Fruit fly (Drosophila melanogaster) whole organism, prepupa: ENCODE data around the gene Sk1.

ENCODE experiments used
- Blimp-1 ChIP-seq: fragments of 200-800 bp; sonication (Bioruptor generic); optimal IDR thresholded peaks from 3 replicates; lab custom pipeline; 2017; ENCODE audit warnings: missing biosample characterization, missing genetic modification characterization, mild to moderate bottlenecking, moderate library complexity, missing genetic modification reagents
- CG10631 ChIP-seq: fragments of 200-800 bp; sonication (Bioruptor generic); optimal IDR thresholded peaks from 2 replicates; lab custom pipeline; 2016; ENCODE audit warnings: missing biosample characterization, missing genetic modification characterization
- CG11294 ChIP-seq: fragments of 200-800 bp; sonication (Bioruptor generic); IDR thresholded peaks from 2 replicates; pipeline ENCODE4 v1.3.6; 2022; ENCODE audit warnings: missing biosample characterization, missing genetic modification characterization
- CG11762 ChIP-seq: fragments of 200-800 bp; sonication (Bioruptor generic); optimal IDR thresholded peaks from 3 replicates; lab custom pipeline; 2016; ENCODE audit warnings: missing biosample characterization, missing genetic modification characterization; ENCODE audit not compliant: insufficient read depth
- CG15336 ChIP-seq: fragments of 200-800 bp; sonication (Bioruptor generic); IDR thresholded peaks from 2 replicates; pipeline ENCODE4 v1.3.6; 2022; ENCODE audit warnings: missing biosample characterization, missing genetic modification characterization
- CG16779 ChIP-seq: fragments of 200-800 bp; sonication (Bioruptor generic); optimal IDR thresholded peaks from 3 replicates; lab custom pipeline; 2017; ENCODE audit warnings: missing biosample characterization, mild to moderate bottlenecking, missing genetic modification characterization
- CG3032 ChIP-seq: fragments of 200-800 bp; optimal IDR thresholded peaks from 2 replicates; lab custom pipeline; 2019; ENCODE audit warnings: missing biosample characterization, mild to moderate bottlenecking, missing genetic modification characterization, moderate library complexity
- CG31627 ChIP-seq: fragments of 200-800 bp; sonication (Bioruptor generic); optimal IDR thresholded peaks from 3 replicates; lab custom pipeline; 2016; ENCODE audit warnings: missing biosample characterization, missing genetic modification characterization
- CG34406 ChIP-seq: fragments of 200-800 bp; sonication (Bioruptor generic); optimal IDR thresholded peaks from 3 replicates; lab custom pipeline; 2016; ENCODE audit warnings: missing biosample characterization, missing genetic modification characterization
- CG3919 ChIP-seq: fragments of 200-800 bp; sonication (Bioruptor generic); optimal IDR thresholded peaks from 3 replicates; lab custom pipeline; 2016; ENCODE audit warnings: missing biosample characterization, missing genetic modification characterization
- CG4318 ChIP-seq: fragments of 200-800 bp; sonication (Bioruptor generic); optimal IDR thresholded peaks from 3 replicates; lab custom pipeline; 2017; ENCODE audit warnings: missing biosample characterization, mild to moderate bottlenecking, missing genetic modification characterization
- CG6163 ChIP-seq: fragments of 200-800 bp; sonication (Bioruptor generic); IDR thresholded peaks from 3 replicates; pipeline ENCODE4 v1.3.6; 2022; ENCODE audit warnings: missing biosample characterization, missing genetic modification characterization
- CG6276 ChIP-seq: fragments of 200-800 bp; sonication (Bioruptor generic); optimal IDR thresholded peaks from 2 replicates; lab custom pipeline; 2017; ENCODE audit warnings: missing biosample characterization, mild to moderate bottlenecking, missing genetic modification characterization
- CG6854 ChIP-seq: fragments of 200-800 bp; sonication (Bioruptor generic); optimal IDR thresholded peaks from 2 replicates; lab custom pipeline; 2017; ENCODE audit warnings: missing biosample characterization, mild to moderate bottlenecking, missing genetic modification characterization
- CG7368 ChIP-seq: fragments of 200-800 bp; sonication (Bioruptor generic); optimal IDR thresholded peaks from 3 replicates; lab custom pipeline; 2016; ENCODE audit warnings: missing biosample characterization, missing genetic modification characterization
- CG8119 ChIP-seq: fragments of 200-800 bp; sonication (Bioruptor generic); IDR thresholded peaks from 3 replicates; pipeline ENCODE4 v1.3.6; 2022; ENCODE audit warnings: missing biosample characterization, missing genetic modification characterization
- CG8319 ChIP-seq: fragments of 200-800 bp; sonication (Bioruptor generic); optimal IDR thresholded peaks from 3 replicates; lab custom pipeline; 2016; ENCODE audit warnings: missing biosample characterization, missing genetic modification characterization
- CG8632 ChIP-seq: fragments of 200-800 bp; sonication (Bioruptor generic); optimal IDR thresholded peaks from 3 replicates; lab custom pipeline; 2016; ENCODE audit warnings: missing biosample characterization, missing genetic modification characterization
- CG9139 ChIP-seq: fragments of 200-800 bp; sonication (Bioruptor generic); optimal IDR thresholded peaks from 3 replicates; lab custom pipeline; 2017; ENCODE audit warnings: missing biosample characterization, mild to moderate bottlenecking, missing genetic modification characterization
- Eip75B ChIP-seq: fragments of 200-800 bp; sonication (Bioruptor generic); optimal IDR thresholded peaks from 3 replicates; lab custom pipeline; 2016; ENCODE audit warnings: missing biosample characterization, missing genetic modification characterization
- Eip78C ChIP-seq: fragments of 200-800 bp; sonication (Bioruptor generic); peaks from one replicate; lab custom pipeline; 2016; ENCODE audit warnings: missing biosample characterization, missing genetic modification characterization
- Ets21C ChIP-seq: fragments of 200-800 bp; sonication (Bioruptor generic); optimal IDR thresholded peaks from 3 replicates; lab custom pipeline; 2016; ENCODE audit warnings: missing biosample characterization, missing genetic modification characterization
- Ets96B ChIP-seq: fragments of 200-800 bp; optimal IDR thresholded peaks from 2 replicates; lab custom pipeline; 2019; ENCODE audit warnings: missing biosample characterization, mild to moderate bottlenecking, missing genetic modification characterization, moderate library complexity
- Gug ChIP-seq: fragments of 200-800 bp; sonication (Bioruptor generic); IDR thresholded peaks from 2 replicates; pipeline ENCODE4 v1.3.6; 2022; ENCODE audit warnings: missing biosample characterization, missing genetic modification characterization
- Hr38 ChIP-seq: sonication (Bioruptor generic); optimal IDR thresholded peaks from 2 replicates; lab custom pipeline; 2016; ENCODE audit warnings: missing biosample characterization, missing genetic modification characterization
- Hr39 ChIP-seq: fragments of 200-800 bp; sonication (Bioruptor generic); optimal IDR thresholded peaks from 2 replicates; lab custom pipeline; 2016; ENCODE audit warnings: missing biosample characterization, missing genetic modification characterization
- Hr4 ChIP-seq: fragments of 200-800 bp; sonication (Bioruptor generic); optimal IDR thresholded peaks from 3 replicates; lab custom pipeline; 2016; ENCODE audit warnings: missing biosample characterization, missing genetic modification characterization
- Lpt ChIP-seq: fragments of 200-800 bp; sonication (Bioruptor generic); optimal IDR thresholded peaks from 3 replicates; lab custom pipeline; 2016; ENCODE audit warnings: missing biosample characterization, missing genetic modification characterization
- OdsH ChIP-seq: fragments of 200-800 bp; sonication (Bioruptor generic); optimal IDR thresholded peaks from 3 replicates; lab custom pipeline; 2016; ENCODE audit warnings: missing biosample characterization, missing genetic modification characterization
- Smox ChIP-seq: fragments of 200-800 bp; sonication (Bioruptor generic); optimal IDR thresholded peaks from 3 replicates; lab custom pipeline; 2016; ENCODE audit warnings: missing biosample characterization, missing genetic modification characterization
- Sox102F ChIP-seq: fragments of 200-800 bp; sonication (Bioruptor generic); optimal IDR thresholded peaks from 2 replicates; lab custom pipeline; 2016; ENCODE audit warnings: missing biosample characterization, mild to moderate bottlenecking, missing genetic modification characterization
- acj6 ChIP-seq: fragments of 200-800 bp; sonication (Bioruptor generic); optimal IDR thresholded peaks from 3 replicates; lab custom pipeline; 2016; ENCODE audit warnings: missing biosample characterization, missing genetic modification characterization
- cyc ChIP-seq: fragments of 200-800 bp; sonication (Bioruptor generic); optimal IDR thresholded peaks from 3 replicates; lab custom pipeline; 2016; ENCODE audit warnings: missing biosample characterization, missing genetic modification characterization
- dac ChIP-seq: fragments of 200-800 bp; sonication (Bioruptor generic); optimal IDR thresholded peaks from 2 replicates; lab custom pipeline; 2017; ENCODE audit warnings: missing biosample characterization, mild to moderate bottlenecking, missing genetic modification characterization
- eg ChIP-seq: fragments of 200-800 bp; sonication (Bioruptor generic); IDR thresholded peaks from 3 replicates; pipeline ENCODE4 v1.3.6; 2022; ENCODE audit warnings: missing biosample characterization, missing genetic modification characterization
- fd59A ChIP-seq: fragments of 200-800 bp; sonication (Bioruptor generic); optimal IDR thresholded peaks from 2 replicates; lab custom pipeline; 2017; ENCODE audit warnings: missing biosample characterization, mild to moderate bottlenecking, missing genetic modification characterization, missing genetic modification reagents
- fd85E ChIP-seq: fragments of 200-800 bp; sonication (Bioruptor generic); optimal IDR thresholded peaks from 3 replicates; lab custom pipeline; 2016; ENCODE audit warnings: missing biosample characterization, missing genetic modification characterization
- fkh ChIP-seq: fragments of 200-800 bp; sonication (Bioruptor generic); optimal IDR thresholded peaks from 3 replicates; lab custom pipeline; 2017; ENCODE audit warnings: missing biosample characterization, mild to moderate bottlenecking, missing genetic modification characterization, moderate library complexity
- lz ChIP-seq: fragments of 200-800 bp; sonication (Bioruptor generic); optimal IDR thresholded peaks from 3 replicates; lab custom pipeline; 2016; ENCODE audit warnings: missing biosample characterization, missing genetic modification characterization
- net ChIP-seq: fragments of 200-800 bp; sonication (Bioruptor generic); optimal IDR thresholded peaks from 3 replicates; lab custom pipeline; 2016; ENCODE audit warnings: missing biosample characterization, missing genetic modification characterization
- pdm3 ChIP-seq: fragments of 200-800 bp; sonication (Bioruptor generic); optimal IDR thresholded peaks from 3 replicates; lab custom pipeline; 2016; ENCODE audit warnings: missing biosample characterization, missing genetic modification characterization
- salr ChIP-seq, 2 experiments: fragments of 200-800 bp; sonication (Bioruptor generic); optimal IDR thresholded peaks; 3 replicates each; lab custom pipeline; 2016 to 2018; ENCODE audit warnings: missing biosample characterization in 2 of 2, missing genetic modification characterization in 2 of 2, mild to moderate bottlenecking in 1 of 2
- spab ChIP-seq: fragments of 200-800 bp; sonication (Bioruptor generic); optimal IDR thresholded peaks from 2 replicates; lab custom pipeline; 2017; ENCODE audit warnings: missing biosample characterization, mild to moderate bottlenecking, missing genetic modification characterization, missing genetic modification reagents
- svp ChIP-seq: fragments of 200-800 bp; sonication (Bioruptor generic); peaks from one replicate; lab custom pipeline; 2016; ENCODE audit warnings: missing biosample characterization, missing genetic modification characterization
- topi ChIP-seq: fragments of 200-800 bp; sonication (Bioruptor generic); optimal IDR thresholded peaks from 3 replicates; lab custom pipeline; 2016; ENCODE audit warnings: missing biosample characterization, missing genetic modification characterization
- vri ChIP-seq: fragments of 200-800 bp; sonication (Bioruptor generic); optimal IDR thresholded peaks from 3 replicates; lab custom pipeline; 2016; ENCODE audit warnings: missing biosample characterization, mild to moderate bottlenecking, missing genetic modification characterization

Sk1 gene

DNA sequence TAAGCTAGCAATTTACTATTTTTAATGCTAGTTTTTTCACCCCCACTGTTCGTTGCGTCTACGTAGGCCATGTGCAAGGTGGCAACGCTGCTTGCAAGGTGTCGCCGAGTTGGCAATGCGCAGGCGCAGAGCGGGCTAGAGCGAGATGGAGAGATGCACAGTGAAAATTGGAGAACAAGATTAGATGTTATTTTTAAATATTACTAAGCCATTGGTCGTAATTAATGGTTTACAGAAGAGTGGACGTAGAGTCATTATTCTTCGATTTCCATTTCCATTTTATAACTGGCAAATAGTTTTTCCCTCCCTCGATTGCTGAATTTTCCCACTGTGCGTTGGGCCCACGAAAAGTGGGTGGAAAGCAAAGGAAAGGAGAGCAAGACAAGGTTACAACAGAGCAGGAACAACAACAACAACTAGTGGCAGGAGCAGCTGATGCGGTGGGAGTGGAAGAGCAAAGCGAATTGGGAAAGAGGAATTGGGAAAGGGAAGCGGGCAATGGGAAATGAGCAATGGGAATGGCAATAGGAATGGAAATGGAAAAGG, 10.6 kb downstream of the Sk1 start (continued):
- TF ChIP-seq vri (GFP tag; lab: Kevin White, UChicago) (peak; percentile 57), CG10631 (GFP tag; lab: Kevin White, UChicago) (peak; percentile 84), CG8119 (GFP tag; lab: Robert Waterston, UW) (peak; percentile 92), eg (GFP tag; lab: Robert Waterston, UW) (peak; percentile 96), CG11294 (GFP tag; lab: Robert Waterston, UW) (peak; percentile 80), CG3032 (tag; lab: Kevin White, UChicago) (peak; percentile 78), cyc (peak; percentile 70), lz (GFP tag; lab: Kevin White, UChicago) (peak; percentile 75), salr (GFP tag; optimal IDR thresholded peaks at IDR 0.05; lab: Kevin White, UChicago) (peak; percentile 58 to 66)

DNA sequence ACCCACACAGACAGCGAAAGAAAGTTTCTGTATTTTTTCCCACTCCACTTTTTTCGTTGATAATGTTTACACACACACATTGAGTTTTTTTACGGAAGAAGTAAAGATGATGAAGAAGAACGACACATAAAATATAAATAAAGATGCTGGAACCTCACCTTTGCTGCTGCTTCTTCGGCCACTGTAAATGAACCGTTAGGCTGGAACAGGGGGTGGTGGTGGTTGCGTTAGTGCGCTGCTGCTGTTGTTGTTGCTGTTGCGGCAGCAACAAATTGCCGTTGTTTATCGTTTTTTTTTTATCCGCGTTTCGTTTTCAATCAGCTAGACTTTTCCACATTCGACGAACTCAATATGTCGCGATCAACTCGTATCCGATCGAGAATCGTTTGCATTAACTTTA, 11.3 kb downstream of the Sk1 start:
- no peak for TF ChIP-seq CG8319 (GFP tag; lab: Kevin White, UChicago)
- no peak for TF ChIP-seq acj6 (GFP tag; lab: Kevin White, UChicago)
- TF ChIP-seq pdm3: no peak
- no peak for TF ChIP-seq Gug
- no peak for TF ChIP-seq CG16779 (tag; lab: Kevin White, UChicago)
- no peak for TF ChIP-seq fd59A
- TF ChIP-seq vri (GFP tag; lab: Kevin White, UChicago): no peak
- TF ChIP-seq Hr38: no peak
- no peak for TF ChIP-seq dac (GFP tag; lab: Kevin White, UChicago)
- TF ChIP-seq svp (GFP tag; lab: Kevin White, UChicago): no peak
- TF ChIP-seq CG8119 (GFP tag; lab: Robert Waterston, UW): no peak
- no peak for TF ChIP-seq Hr4
- TF ChIP-seq spab (GFP tag; lab: Kevin White, UChicago): no peak
- no peak for TF ChIP-seq CG6276 (GFP tag; lab: Kevin White, UChicago)
- TF ChIP-seq CG31627 (GFP tag; lab: Kevin White, UChicago): no peak

DNA sequence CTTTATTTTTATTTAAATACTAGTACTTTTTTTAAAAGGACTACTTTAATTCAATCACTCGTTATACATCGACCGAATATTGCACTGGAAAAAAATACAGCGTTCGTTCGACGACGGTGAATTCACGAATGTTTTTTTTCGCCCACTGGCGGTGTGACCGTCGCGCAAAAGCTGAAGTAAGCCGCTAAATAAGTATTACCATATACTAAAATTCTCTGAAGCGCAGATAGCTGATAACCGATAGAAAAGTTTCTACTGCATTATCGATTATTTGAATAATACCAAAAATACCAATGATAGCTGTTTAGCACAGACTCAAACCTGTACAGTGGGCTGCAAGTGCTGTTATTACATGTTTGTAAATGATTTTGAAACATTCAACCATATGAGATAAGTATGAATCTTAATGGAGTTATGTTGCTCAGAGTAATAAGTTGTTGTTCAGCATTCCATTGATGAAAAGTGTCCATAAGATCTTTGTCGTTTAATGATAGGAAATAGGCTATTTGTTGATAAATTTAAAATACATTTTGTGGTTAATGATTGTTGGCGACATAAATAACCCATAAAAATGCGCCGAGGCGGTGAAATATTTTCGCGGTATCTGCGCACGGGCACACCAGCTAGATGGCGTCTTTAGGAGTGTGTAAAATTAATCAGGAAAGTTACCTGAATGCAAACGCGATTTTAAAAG, 12.0 kb downstream of the Sk1 start, which contains the start of the genes Evi5 and HP5:
TSS of gene Evi5 (minus strand) at position 198 of the 694 bp plus-strand sequence.
TSS of gene HP5 (plus strand) at position 598 of the 694 bp plus-strand sequence.
- TF ChIP-seq CG3919 (GFP tag; lab: Kevin White, UChicago) (peak; percentile 17), Eip75B (GFP tag; lab: Kevin White, UChicago) (no peak), salr (GFP tag; optimal IDR thresholded peaks at IDR 0.05; lab: Kevin White, UChicago) (peak in 1 of 2 experiments; percentile 11), CG6854 (GFP tag; lab: Kevin White, UChicago) (peak; percentile 25), CG9139 (GFP tag; lab: Kevin White, UChicago) (no peak), CG10631 (GFP tag; lab: Kevin White, UChicago) (peak; percentile 32), Sox102F (GFP tag; lab: Kevin White, UChicago) (peak; percentile 7), svp (GFP tag; lab: Kevin White, UChicago) (peak; percentile 84), acj6 (GFP tag; lab: Kevin White, UChicago) (peak; percentile 71), CG31627 (GFP tag; lab: Kevin White, UChicago) (peak; percentile 55), Eip78C (peak; percentile 76), Blimp-1 (GFP tag; lab: Kevin White, UChicago) (no peak), Hr39 (GFP tag; lab: Kevin White, UChicago) (peak; percentile 48), fkh (GFP tag; lab: Kevin White, UChicago) (no peak), CG4318 (GFP tag; lab: Kevin White, UChicago) (peak; percentile 22), Ets96B (no peak), CG8119 (GFP tag; lab: Robert Waterston, UW) (no peak), CG15336 (GFP tag; lab: Robert Waterston, UW) (peak; percentile 10; the same call in 1 of the 2 replicates), Smox (GFP tag; lab: Kevin White, UChicago) (no peak), CG11762 (GFP tag; lab: Kevin White, UChicago) (no peak), CG16779 (tag; lab: Kevin White, UChicago) (no peak), topi (GFP tag; lab: Kevin White, UChicago) (peak; percentile 34), OdsH (GFP tag; lab: Kevin White, UChicago) (peak; percentile 28), Ets21C (peak; percentile 29), CG34406 (no peak), CG8319 (GFP tag; lab: Kevin White, UChicago) (no peak), CG6163 (0 out of 3 replicates have a peak, but pooled peaks have one; percentile 11), CG8632 (no peak), CG11294 (GFP tag; lab: Robert Waterston, UW) (peak; percentile 55; the same call in 1 of the 2 replicates), CG6276 (GFP tag; lab: Kevin White, UChicago) (no peak), Lpt (GFP tag; lab: Kevin White, UChicago) (no peak), fd85E (no peak), Hr38 (no peak), net (GFP tag; lab: Kevin White, UChicago) (no peak), CG7368 (no peak)
